Worm (Caenorhabditis elegans) whole organism, young adult: ENCODE results near the gene wrt-3.
A peak's percentile ranks its signal among the peaks of the same experiment; 100 is the strongest.

Experiments
- B0261.1 ChIP-seq: sonication (generic microtip); optimal IDR thresholded peaks from 2 replicates; lab custom pipeline; 2016; ENCODE audit warnings: mild to moderate bottlenecking, missing genetic modification characterization, moderate library complexity, missing compliant biosample characterization
- B0336.3 ChIP-seq: fragments of 200-800 bp; sonication (Bioruptor generic); IDR thresholded peaks from 2 replicates; pipeline ENCODE4 v1.3.6; 2022; ENCODE audit warnings: missing genetic modification characterization, missing compliant biosample characterization
- C06A6.2 ChIP-seq: fragments of 200-800 bp; sonication (Bioruptor generic); conservative IDR thresholded peaks from 2 replicates; pipeline ENCODE4 v1.3.6; 2022; ENCODE audit warnings: missing genetic modification characterization, missing compliant biosample characterization
- D2030.7 ChIP-seq: fragments of 200-800 bp; sonication (Bioruptor generic); IDR thresholded peaks from 2 replicates; pipeline ENCODE4 v1.3.6; 2022; ENCODE audit warnings: missing genetic modification reagents, missing genetic modification characterization, missing compliant biosample characterization
- F22D6.2 ChIP-seq: sonication (generic microtip); optimal IDR thresholded peaks from 2 replicates; lab custom pipeline; 2016; ENCODE audit warnings: mild to moderate bottlenecking, missing genetic modification characterization, missing compliant biosample characterization
- F33H1.4 ChIP-seq: fragments of 200-800 bp; sonication (Bioruptor generic); IDR thresholded peaks from 2 replicates; pipeline ENCODE4 v1.3.6; 2022; ENCODE audit warnings: missing genetic modification reagents, missing genetic modification characterization, missing compliant biosample characterization
- F39B2.1 ChIP-seq: fragments of 200-800 bp; sonication (Bioruptor generic); IDR thresholded peaks from 2 replicates; pipeline ENCODE4 v1.3.6; 2022; ENCODE audit warnings: missing genetic modification reagents, missing genetic modification characterization, missing compliant biosample characterization
- F49E8.2 ChIP-seq: sonication (generic microtip); optimal IDR thresholded peaks from 3 replicates; lab custom pipeline; 2017; ENCODE audit warnings: missing genetic modification characterization, mild to moderate bottlenecking, missing compliant biosample characterization, antibody characterized with exemption, moderate library complexity; ENCODE audit not compliant: insufficient read depth
- F57A8.1 ChIP-seq: fragments of 200-800 bp; sonication (Bioruptor generic); optimal IDR thresholded peaks from 2 replicates; lab custom pipeline; 2018; ENCODE audit warnings: mild to moderate bottlenecking, missing genetic modification characterization, moderate library complexity, missing compliant biosample characterization
- Y53G8AR.9 ChIP-seq: fragments of 200-800 bp; sonication (Bioruptor generic); conservative IDR thresholded peaks from 2 replicates; pipeline ENCODE4 v1.3.6; 2022; ENCODE audit warnings: missing genetic modification reagents, missing genetic modification characterization, missing compliant biosample characterization
- Y67H2A.10 ChIP-seq: fragments of 200-800 bp; sonication (Bioruptor generic); conservative IDR thresholded peaks from 2 replicates; pipeline ENCODE4 v1.3.6; 2022; ENCODE audit warnings: missing genetic modification reagents, missing genetic modification characterization, missing compliant biosample characterization
- aptf-3 ChIP-seq: fragments of 200-800 bp; sonication (Bioruptor generic); IDR thresholded peaks from 2 replicates; pipeline ENCODE4 v1.3.6; 2022; ENCODE audit warnings: missing genetic modification characterization, missing compliant biosample characterization
- atf-7 ChIP-seq: sonication (generic microtip); optimal IDR thresholded peaks from 2 replicates; lab custom pipeline; 2017; ENCODE audit warnings: mild to moderate bottlenecking, missing genetic modification characterization, missing compliant biosample characterization
- attf-3 ChIP-seq: fragments of 200-800 bp; sonication (Bioruptor generic); conservative IDR thresholded peaks from 2 replicates; pipeline ENCODE4 v1.3.6; 2022; ENCODE audit warnings: missing genetic modification reagents, missing genetic modification characterization, missing compliant biosample characterization
- attf-5 ChIP-seq: fragments of 200-800 bp; sonication (Bioruptor generic); optimal IDR thresholded peaks from 2 replicates; lab custom pipeline; 2018; ENCODE audit warnings: mild to moderate bottlenecking, missing genetic modification characterization, missing compliant biosample characterization
- attf-6 ChIP-seq: fragments of 200-800 bp; sonication (Bioruptor generic); IDR thresholded peaks from 2 replicates; pipeline ENCODE4 v1.3.6; 2022; ENCODE audit warnings: missing genetic modification reagents, missing genetic modification characterization, missing compliant biosample characterization
- ccch-3 ChIP-seq: fragments of 200-800 bp; sonication (Bioruptor generic); optimal IDR thresholded peaks from 2 replicates; lab custom pipeline; 2018; ENCODE audit warnings: mild to moderate bottlenecking, missing genetic modification characterization, missing compliant biosample characterization
- ceh-40 ChIP-seq: fragments of 200-800 bp; sonication (Bioruptor generic); IDR thresholded peaks from 2 replicates; pipeline ENCODE4 v1.3.6; 2022; ENCODE audit warnings: missing genetic modification characterization, missing compliant biosample characterization
- ceh-79 ChIP-seq: sonication (generic microtip); optimal IDR thresholded peaks from 2 replicates; lab custom pipeline; 2017; ENCODE audit warnings: mild to moderate bottlenecking, missing genetic modification characterization, missing compliant biosample characterization
- ceh-91 ChIP-seq: fragments of 200-800 bp; sonication (Bioruptor generic); IDR thresholded peaks from 2 replicates; pipeline ENCODE4 v1.3.6; 2022; ENCODE audit warnings: missing genetic modification reagents, missing genetic modification characterization, missing compliant biosample characterization
- die-1 ChIP-seq: sonication (generic microtip); optimal IDR thresholded peaks from 2 replicates; lab custom pipeline; 2016; ENCODE audit warnings: missing genotype, mild to moderate bottlenecking, missing genetic modification characterization, missing compliant biosample characterization
- dpl-1 ChIP-seq: fragments of 150-350 bp; optimal IDR thresholded peaks from 2 replicates; lab custom pipeline; 2014; ENCODE audit warnings: missing biosample characterization, missing genetic modification reagents, missing genetic modification characterization
- ekl-4 ChIP-seq: fragments of 200-800 bp; sonication (Bioruptor generic); IDR thresholded peaks from 2 replicates; pipeline ENCODE4 v1.3.6; 2022; ENCODE audit warnings: missing genetic modification reagents, missing genetic modification characterization, missing compliant biosample characterization
- fkh-3 ChIP-seq: sonication (generic microtip); optimal IDR thresholded peaks from 2 replicates; lab custom pipeline; 2016; ENCODE audit warnings: mild to moderate bottlenecking, missing genetic modification characterization, missing compliant biosample characterization
- hlh-26 ChIP-seq: fragments of 200-800 bp; sonication (Bioruptor generic); conservative IDR thresholded peaks from 2 replicates; pipeline ENCODE4 v1.3.6; 2022; ENCODE audit warnings: missing genetic modification reagents, missing genetic modification characterization, missing compliant biosample characterization
- hmg-1.2 ChIP-seq: fragments of 200-800 bp; sonication (Bioruptor generic); IDR thresholded peaks from 2 replicates; pipeline ENCODE4 v1.3.6; 2022; ENCODE audit warnings: missing genetic modification reagents, missing genetic modification characterization, missing compliant biosample characterization
- hsf-1 ChIP-seq: fragments of 200-800 bp; sonication (Bioruptor generic); IDR thresholded peaks from 2 replicates; pipeline ENCODE4 v1.3.6; 2022; ENCODE audit warnings: missing genetic modification reagents, missing genetic modification characterization, missing compliant biosample characterization
- let-607 ChIP-seq, 2 experiments: fragments of 200-800 bp in 1 of 2; sonication (Bioruptor generic) in 1 of 2; sonication (generic microtip) in 1 of 2; optimal IDR thresholded peaks; 2 replicates each; lab custom pipeline; 2016 to 2018; ENCODE audit warnings: mild to moderate bottlenecking in 2 of 2, missing compliant biosample characterization in 2 of 2, missing genetic modification characterization in 2 of 2, moderate library complexity in 2 of 2, missing genotype in 1 of 2
- lin-35 ChIP-seq, 3 experiments: fragments of 150-350 bp in 2 of 3; sonication (generic microtip) in 1 of 3; optimal IDR thresholded peaks; 2 replicates each; lab custom pipeline; 2014 to 2018; ENCODE audit warnings: missing biosample characterization in 3 of 3, missing genetic modification characterization in 3 of 3, missing genetic modification reagents in 3 of 3
- lin-54 ChIP-seq: fragments of 200-800 bp; sonication (Bioruptor generic); optimal IDR thresholded peaks from 2 replicates; lab custom pipeline; 2018; ENCODE audit warnings: mild to moderate bottlenecking, missing genetic modification characterization, missing compliant biosample characterization
- madf-3 ChIP-seq: fragments of 200-800 bp; sonication (Bioruptor generic); IDR thresholded peaks from 2 replicates; pipeline ENCODE4 v1.3.6; 2022; ENCODE audit warnings: missing genetic modification reagents, missing genetic modification characterization, missing compliant biosample characterization
- madf-6 ChIP-seq: fragments of 200-800 bp; sonication (Bioruptor generic); IDR thresholded peaks from 2 replicates; pipeline ENCODE4 v1.3.6; 2022; ENCODE audit warnings: missing genetic modification reagents, missing genetic modification characterization, missing compliant biosample characterization
- madf-8 ChIP-seq: fragments of 200-800 bp; sonication (Bioruptor generic); conservative IDR thresholded peaks from 2 replicates; pipeline ENCODE4 v1.3.6; 2022; ENCODE audit warnings: missing genetic modification reagents, missing genetic modification characterization, missing compliant biosample characterization
- mcd-1 ChIP-seq: fragments of 200-800 bp; sonication (Bioruptor generic); IDR thresholded peaks from 2 replicates; pipeline ENCODE4 v1.3.6; 2022; ENCODE audit warnings: missing genetic modification reagents, missing genetic modification characterization, missing compliant biosample characterization
- mel-28 ChIP-seq: sonication (generic microtip); optimal IDR thresholded peaks from 2 replicates; lab custom pipeline; 2016; ENCODE audit warnings: borderline replicate concordance, mild to moderate bottlenecking, missing genetic modification characterization, missing compliant biosample characterization
- mxl-1 ChIP-seq: sonication (generic microtip); optimal IDR thresholded peaks from 2 replicates; lab custom pipeline; 2016; ENCODE audit warnings: missing genetic modification characterization, missing compliant biosample characterization
- nfya-1 ChIP-seq: sonication (generic microtip); optimal IDR thresholded peaks from 2 replicates; lab custom pipeline; 2017; ENCODE audit warnings: antibody characterized with exemption, missing compliant biosample characterization, missing genetic modification characterization, borderline replicate concordance; ENCODE audit not compliant: insufficient read depth
- pbrm-1 ChIP-seq: fragments of 200-800 bp; sonication (Bioruptor generic); IDR thresholded peaks from 2 replicates; pipeline ENCODE4 v1.3.6; 2022; ENCODE audit warnings: missing genetic modification reagents, missing genetic modification characterization, missing compliant biosample characterization
- rcor-1 ChIP-seq: fragments of 200-800 bp; sonication (Bioruptor generic); IDR thresholded peaks from 2 replicates; pipeline ENCODE4 v1.3.6; 2022; ENCODE audit warnings: missing genetic modification reagents, missing genetic modification characterization, missing compliant biosample characterization
- sea-2 ChIP-seq: fragments of 200-800 bp; sonication (Bioruptor generic); IDR thresholded peaks from 2 replicates; pipeline ENCODE4 v1.3.6; 2022; ENCODE audit warnings: missing genetic modification characterization, missing compliant biosample characterization
- snpc-1.1 ChIP-seq: sonication (generic microtip); optimal IDR thresholded peaks from 2 replicates; lab custom pipeline; 2017; ENCODE audit warnings: missing genetic modification characterization, mild to moderate bottlenecking, missing compliant biosample characterization, antibody characterized with exemption, moderate library complexity, missing genotype, missing genetic modification reagents; ENCODE audit not compliant: insufficient read depth
- snpc-1.3 ChIP-seq: sonication (generic microtip); optimal IDR thresholded peaks from 2 replicates; lab custom pipeline; 2017; ENCODE audit warnings: missing genetic modification characterization, mild to moderate bottlenecking, missing compliant biosample characterization, antibody characterized with exemption, moderate library complexity, missing genotype, missing genetic modification reagents; ENCODE audit not compliant: insufficient read depth
- snpc-3.4 ChIP-seq: sonication (generic microtip); optimal IDR thresholded peaks from 2 replicates; lab custom pipeline; 2017; ENCODE audit warnings: missing genetic modification characterization, mild to moderate bottlenecking, missing compliant biosample characterization, antibody characterized with exemption, moderate library complexity, missing genotype, missing genetic modification reagents
- tlf-1 ChIP-seq: fragments of 200-800 bp; sonication (Bioruptor generic); optimal IDR thresholded peaks from 2 replicates; lab custom pipeline; 2018; ENCODE audit warnings: mild to moderate bottlenecking, missing genetic modification characterization, missing compliant biosample characterization
- xnd-1 ChIP-seq: sonication (generic microtip); optimal IDR thresholded peaks from 2 replicates; lab custom pipeline; 2016; ENCODE audit warnings: missing genotype, missing genetic modification reagents, missing genetic modification characterization, missing compliant biosample characterization
- ztf-28 ChIP-seq: fragments of 200-800 bp; sonication (Bioruptor generic); IDR thresholded peaks from 2 replicates; pipeline ENCODE4 v1.3.6; 2022; ENCODE audit warnings: missing genetic modification reagents, missing genetic modification characterization, missing compliant biosample characterization

wrt-3 gene

ce11 chrIV:9464345-9464783 lies 12.9 kb downstream of the wrt-3 start (continued):
- TF ChIP-seq xnd-1 (tag; lab: Kevin White, UChicago) (no peak), madf-3 (GFP tag; lab: Robert Waterston, UW) (no peak), F57A8.1 (GFP tag; lab: Kevin White, UChicago) (no peak), attf-5 (GFP tag; lab: Kevin White, UChicago) (no peak), hlh-26 (GFP tag; lab: Robert Waterston, UW) (no peak), snpc-1.3 (peak; percentile 81), atf-7 (tag; lab: Kevin White, UChicago) (no peak), ceh-40 (no peak), attf-6 (GFP tag; lab: Robert Waterston, UW) (peak; percentile 90; the same call in 1 of the 2 replicates), ekl-4 (0 out of 2 replicates have a peak, but pooled peaks have one; percentile 41), attf-3 (GFP tag; lab: Robert Waterston, UW) (0 out of 2 replicates have a peak, but pooled peaks have one; percentile 14), hmg-1.2 (GFP tag; lab: Robert Waterston, UW) (peak; percentile 73), pbrm-1 (peak; percentile 79), mcd-1 (GFP tag; lab: Robert Waterston, UW) (no peak), madf-8 (GFP tag; lab: Robert Waterston, UW) (no peak), die-1 (tag; lab: Kevin White, UChicago) (no peak), aptf-3 (no peak), rcor-1 (GFP tag; lab: Robert Waterston, UW) (peak; percentile 41; the same call in 1 of the 2 replicates), dpl-1 (GFP tag; lab: Kevin White, UChicago) (no peak), B0261.1 (tag; lab: Kevin White, UChicago) (no peak), ccch-3 (GFP tag; lab: Kevin White, UChicago) (no peak), ztf-28 (GFP tag; lab: Robert Waterston, UW) (no peak), tlf-1 (GFP tag; lab: Kevin White, UChicago) (no peak), mxl-1 (tag; lab: Kevin White, UChicago) (no peak), snpc-1.1 (tag; lab: Kevin White, UChicago) (peak; percentile 95), D2030.7 (GFP tag; lab: Robert Waterston, UW) (peak; percentile 82), B0336.3 (GFP tag; lab: Robert Waterston, UW) (no peak), F33H1.4 (no peak; the same call in 1 of the 2 replicates), fkh-3 (tag; lab: Kevin White, UChicago) (no peak), nfya-1 (no peak), snpc-3.4 (tag; lab: Kevin White, UChicago) (peak; percentile 88), F39B2.1 (GFP tag; lab: Robert Waterston, UW) (no peak), F22D6.2 (tag; lab: Kevin White, UChicago) (no peak), hsf-1 (peak; percentile 29; the same call in 1 of the 2 replicates), ceh-91 (GFP tag; lab: Robert Waterston, UW) (no peak), sea-2 (GFP tag; lab: Robert Waterston, UW) (no peak)

- no peak for TF ChIP-seq Y53G8AR.9
- TF ChIP-seq fkh-3 (tag; lab: Kevin White, UChicago), result no peak
- no peak for TF ChIP-seq lin-54 (GFP tag; lab: Kevin White, UChicago)
- no peak for TF ChIP-seq mel-28 (tag; lab: Kevin White, UChicago)
- TF ChIP-seq rcor-1 (GFP tag; lab: Robert Waterston, UW), result no peak
- TF ChIP-seq F57A8.1 (GFP tag; lab: Kevin White, UChicago), result no peak
- TF ChIP-seq let-607 (tag; optimal IDR thresholded peaks at IDR 0.05; lab: Kevin White, UChicago), result peak; percentile 90 to 94
- TF ChIP-seq F49E8.2 (tag; lab: Kevin White, UChicago), result no peak
- no peak; the same call in 1 of the 2 replicates for TF ChIP-seq mcd-1 (GFP tag; lab: Robert Waterston, UW)
- no peak for TF ChIP-seq sea-2 (GFP tag; lab: Robert Waterston, UW)
- no peak for TF ChIP-seq nfya-1
- peak; percentile 63 for TF ChIP-seq attf-5 (GFP tag; lab: Kevin White, UChicago)
- TF ChIP-seq C06A6.2 (GFP tag; lab: Robert Waterston, UW), result no peak
- TF ChIP-seq madf-6 (GFP tag; lab: Robert Waterston, UW), result no peak
- TF ChIP-seq Y67H2A.10, result no peak
- no peak for TF ChIP-seq ceh-79 (tag; lab: Kevin White, UChicago)
- no peak for TF ChIP-seq ztf-28 (GFP tag; lab: Robert Waterston, UW)
- TF ChIP-seq hsf-1, result no peak
- peak in 1 of 3 experiments; percentile 52 for TF ChIP-seq lin-35 (GFP tag; optimal IDR thresholded peaks at IDR 0.05; lab: Kevin White, UChicago)
Observed at ce11 chrIV:9459224-9459781, 18.0 kb downstream of the wrt-3 start, which contains the start of gene copb-2. copb-2 (plus strand) TSS chrIV:9459731.
